Fruit fly (Drosophila melanogaster) whole organism, embryonic: ENCODE results near the gene LysRS.
A peak's percentile ranks its signal among the peaks of the same experiment; 100 is the strongest.

ENCODE experiments used
- CG10654 ChIP-seq: fragments of 200-800 bp; sonication (Bioruptor generic); optimal IDR thresholded peaks from 2 replicates; lab custom pipeline; 2016; ENCODE audit warnings: missing biosample characterization, missing genetic modification characterization
- CG10959 ChIP-seq: fragments of 200-800 bp; sonication (Bioruptor generic); IDR thresholded peaks from 2 replicates; pipeline ENCODE4 v1.3.6; 2022; ENCODE audit warnings: missing biosample characterization, missing genetic modification characterization
- CG13424 ChIP-seq: fragments of 200-800 bp; sonication (Bioruptor generic); optimal IDR thresholded peaks from 2 replicates; lab custom pipeline; 2019; ENCODE audit warnings: missing biosample characterization, mild to moderate bottlenecking, missing genetic modification characterization, moderate library complexity
- CG13775 ChIP-seq: fragments of 200-800 bp; sonication (Bioruptor generic); optimal IDR thresholded peaks from 3 replicates; lab custom pipeline; 2017; ENCODE audit warnings: missing biosample characterization, mild to moderate bottlenecking, missing genetic modification characterization
- CG13894 ChIP-seq: fragments of 200-800 bp; sonication (Bioruptor generic); optimal IDR thresholded peaks from 3 replicates; lab custom pipeline; 2018; ENCODE audit warnings: missing biosample characterization, mild to moderate bottlenecking, missing genetic modification characterization, moderate library complexity
- CG14710 ChIP-seq: fragments of 200-800 bp; sonication (Bioruptor generic); optimal IDR thresholded peaks from 3 replicates; lab custom pipeline; 2019; ENCODE audit warnings: missing biosample characterization, mild to moderate bottlenecking, missing genetic modification characterization, moderate library complexity
- CG15073 ChIP-seq: fragments of 200-800 bp; sonication (Bioruptor generic); optimal IDR thresholded peaks from 2 replicates; lab custom pipeline; 2016; ENCODE audit warnings: missing biosample characterization, missing genetic modification characterization
- CG1529 ChIP-seq: fragments of 200-800 bp; sonication (Bioruptor generic); optimal IDR thresholded peaks from 3 replicates; lab custom pipeline; 2018; ENCODE audit warnings: missing biosample characterization, missing genetic modification characterization
- CG15514 ChIP-seq: fragments of 200-800 bp; sonication (Bioruptor generic); optimal IDR thresholded peaks from 3 replicates; lab custom pipeline; 2017; ENCODE audit warnings: missing biosample characterization, missing genetic modification characterization, mild to moderate bottlenecking, moderate library complexity, missing genetic modification reagents
- CG18619 ChIP-seq: fragments of 200-800 bp; sonication (Bioruptor generic); optimal IDR thresholded peaks from 3 replicates; lab custom pipeline; 2017; ENCODE audit warnings: missing biosample characterization, mild to moderate bottlenecking, missing genetic modification characterization
- CG2129 ChIP-seq: fragments of 200-800 bp; sonication (Bioruptor generic); IDR thresholded peaks from 2 replicates; pipeline ENCODE4 v1.3.6; 2022; ENCODE audit warnings: missing biosample characterization, missing genetic modification characterization; ENCODE audit not compliant: partially characterized antibody
- CG2875 ChIP-seq: fragments of 200-800 bp; sonication (Bioruptor generic); optimal IDR thresholded peaks from 2 replicates; lab custom pipeline; 2017; ENCODE audit warnings: missing biosample characterization, mild to moderate bottlenecking, missing genetic modification characterization, missing genetic modification reagents
- CG30020 ChIP-seq: fragments of 200-800 bp; optimal IDR thresholded peaks from 2 replicates; lab custom pipeline; 2019; ENCODE audit warnings: missing biosample characterization, mild to moderate bottlenecking, missing genetic modification characterization, moderate library complexity
- CG30403 ChIP-seq: fragments of 200-800 bp; sonication (Bioruptor generic); optimal IDR thresholded peaks from 3 replicates; lab custom pipeline; 2016; ENCODE audit warnings: missing biosample characterization, missing genetic modification characterization
- CG43689 ChIP-seq: fragments of 200-800 bp; sonication (Bioruptor generic); IDR thresholded peaks from 2 replicates; pipeline ENCODE4 v1.3.6; 2022; ENCODE audit warnings: missing biosample characterization, missing genetic modification characterization
- CG4617 ChIP-seq: fragments of 200-800 bp; sonication (Bioruptor generic); optimal IDR thresholded peaks from 3 replicates; lab custom pipeline; 2016; ENCODE audit warnings: missing biosample characterization, missing genetic modification characterization, borderline replicate concordance
- CG8359 ChIP-seq: fragments of 200-800 bp; sonication (Bioruptor generic); optimal IDR thresholded peaks from 2 replicates; lab custom pipeline; 2017; ENCODE audit warnings: missing biosample characterization, mild to moderate bottlenecking, missing genetic modification characterization, borderline replicate concordance
- CG9437 ChIP-seq: fragments of 200-800 bp; sonication (Bioruptor generic); optimal IDR thresholded peaks from 2 replicates; lab custom pipeline; 2018; ENCODE audit warnings: missing biosample characterization, mild to moderate bottlenecking, missing genetic modification characterization
- CG9817 ChIP-seq: fragments of 200-800 bp; sonication (Bioruptor generic); optimal IDR thresholded peaks from 2 replicates; lab custom pipeline; 2018; ENCODE audit warnings: missing biosample characterization, mild to moderate bottlenecking, missing genetic modification characterization, moderate library complexity
- CG9932 ChIP-seq: fragments of 200-800 bp; sonication (Bioruptor generic); IDR thresholded peaks from 2 replicates; pipeline ENCODE4 v1.3.6; 2022; ENCODE audit warnings: missing biosample characterization, missing genetic modification characterization
- CHES-1-like ChIP-seq: fragments of 200-800 bp; sonication (Bioruptor generic); optimal IDR thresholded peaks from 2 replicates; lab custom pipeline; 2016; ENCODE audit warnings: missing biosample characterization, missing genetic modification characterization
- Dbx ChIP-seq: fragments of 200-800 bp; sonication (Bioruptor generic); IDR thresholded peaks from 3 replicates; pipeline ENCODE4 v1.3.6; 2022; ENCODE audit warnings: missing biosample characterization, missing genetic modification characterization
- Dip3 ChIP-seq: fragments of 200-800 bp; sonication (Bioruptor generic); optimal IDR thresholded peaks from 3 replicates; lab custom pipeline; 2016; ENCODE audit warnings: missing biosample characterization, missing genetic modification characterization
- Dp ChIP-seq: fragments of 200-800 bp; sonication (Bioruptor generic); optimal IDR thresholded peaks from 2 replicates; lab custom pipeline; 2018; ENCODE audit warnings: missing biosample characterization, mild to moderate bottlenecking, missing genetic modification characterization, moderate library complexity
- Fer2 ChIP-seq: fragments of 200-800 bp; sonication (Bioruptor generic); optimal IDR thresholded peaks from 2 replicates; lab custom pipeline; 2018; ENCODE audit warnings: missing biosample characterization, mild to moderate bottlenecking, missing genetic modification characterization, moderate library complexity
- Hr78 ChIP-seq, 2 experiments: fragments of 200-800 bp in 1 of 2; fragments of >200 bp in 1 of 2; sonication (Bioruptor generic) in 1 of 2; optimal IDR thresholded peaks; 2 replicates each; lab custom pipeline; 2017 to 2019; ENCODE audit warnings: missing biosample characterization in 2 of 2, missing genetic modification characterization in 2 of 2, mild to moderate bottlenecking in 1 of 2, moderate library complexity in 1 of 2
- Hsf ChIP-seq: fragments of 200-800 bp; sonication (Bioruptor generic); optimal IDR thresholded peaks from 3 replicates; lab custom pipeline; 2016; ENCODE audit warnings: missing biosample characterization, missing genetic modification characterization
- Lpt ChIP-seq: fragments of >200 bp; optimal IDR thresholded peaks from 2 replicates; lab custom pipeline; 2018; ENCODE audit warnings: missing biosample characterization, missing genetic modification characterization
- NK7.1 ChIP-seq: fragments of 200-800 bp; sonication (Bioruptor generic); optimal IDR thresholded peaks from 3 replicates; lab custom pipeline; 2016; ENCODE audit warnings: missing biosample characterization, missing genetic modification characterization
- Neu2 ChIP-seq: fragments of 200-800 bp; sonication (Bioruptor generic); optimal IDR thresholded peaks from 3 replicates; lab custom pipeline; 2016; ENCODE audit warnings: missing biosample characterization, missing genetic modification characterization, borderline replicate concordance
- TFAM ChIP-seq: fragments of 200-800 bp; sonication (Bioruptor generic); optimal IDR thresholded peaks from 2 replicates; lab custom pipeline; 2017; ENCODE audit warnings: missing biosample characterization, missing genetic modification characterization, inconsistent platforms
- al ChIP-seq: fragments of 200-800 bp; sonication (Bioruptor generic); IDR thresholded peaks from 2 replicates; pipeline ENCODE4 v1.3.6; 2022; ENCODE audit warnings: missing biosample characterization, missing genetic modification characterization
- bsh ChIP-seq, 2 experiments: fragments of 200-800 bp; sonication (Bioruptor generic); optimal IDR thresholded peaks; 2 replicates each; lab custom pipeline; 2017 to 2018; ENCODE audit warnings: mild to moderate bottlenecking in 2 of 2, missing biosample characterization in 2 of 2, missing genetic modification characterization in 2 of 2, moderate library complexity in 1 of 2
- cg ChIP-seq: fragments of 200-800 bp; sonication (Bioruptor generic); optimal IDR thresholded peaks from 3 replicates; lab custom pipeline; 2019; ENCODE audit warnings: missing biosample characterization, mild to moderate bottlenecking, missing genetic modification characterization, moderate library complexity
- disco-r ChIP-seq: fragments of 200-800 bp; sonication (Bioruptor generic); optimal IDR thresholded peaks from 2 replicates; lab custom pipeline; 2016; ENCODE audit warnings: missing biosample characterization, missing genetic modification characterization
- grau ChIP-seq: fragments of 200-800 bp; optimal IDR thresholded peaks from 3 replicates; lab custom pipeline; 2019; ENCODE audit warnings: missing biosample characterization, mild to moderate bottlenecking, missing genetic modification characterization, moderate library complexity
- gsb-n ChIP-seq: fragments of 200-800 bp; sonication (Bioruptor generic); optimal IDR thresholded peaks from 3 replicates; lab custom pipeline; 2018; ENCODE audit warnings: missing biosample characterization, mild to moderate bottlenecking, missing genetic modification characterization
- jumu ChIP-seq: fragments of 200-800 bp; sonication (Bioruptor generic); optimal IDR thresholded peaks from 3 replicates; lab custom pipeline; 2016; ENCODE audit warnings: missing biosample characterization, missing genetic modification characterization
- lbe ChIP-seq: fragments of 200-800 bp; sonication (Bioruptor generic); optimal IDR thresholded peaks from 2 replicates; lab custom pipeline; 2016; ENCODE audit warnings: missing biosample characterization, mild to moderate bottlenecking, missing genetic modification characterization
- mam ChIP-seq: fragments of 200-800 bp; sonication (Bioruptor generic); optimal IDR thresholded peaks from 3 replicates; lab custom pipeline; 2016; ENCODE audit warnings: missing biosample characterization, missing genetic modification characterization
- onecut ChIP-seq: fragments of 200-800 bp; sonication (Bioruptor generic); IDR thresholded peaks from 2 replicates; pipeline ENCODE4 v1.3.6; 2022; ENCODE audit warnings: missing biosample characterization, missing genetic modification characterization
- p53 ChIP-seq: fragments of 200-800 bp; sonication (Bioruptor generic); optimal IDR thresholded peaks from 2 replicates; lab custom pipeline; 2016; ENCODE audit warnings: missing biosample characterization, missing genetic modification characterization
- pfk ChIP-seq: fragments of 200-800 bp; sonication (Bioruptor generic); optimal IDR thresholded peaks from 2 replicates; lab custom pipeline; 2018; ENCODE audit warnings: missing biosample characterization, mild to moderate bottlenecking, missing genetic modification characterization, moderate library complexity
- phol ChIP-seq: fragments of 200-800 bp; sonication (Bioruptor generic); optimal IDR thresholded peaks from 3 replicates; lab custom pipeline; 2018; ENCODE audit warnings: missing biosample characterization, mild to moderate bottlenecking, missing genetic modification characterization, moderate library complexity
- sim ChIP-seq: fragments of 200-800 bp; sonication (Bioruptor generic); IDR thresholded peaks from 2 replicates; pipeline ENCODE4 v1.3.6; 2022; ENCODE audit warnings: missing biosample characterization, missing genetic modification characterization
- slbo ChIP-seq: fragments of 200-800 bp; sonication (Bioruptor generic); IDR thresholded peaks from 2 replicates; pipeline ENCODE4 v1.3.6; 2022; ENCODE audit warnings: missing biosample characterization, missing genetic modification characterization
- sr ChIP-seq: fragments of 200-800 bp; sonication (Bioruptor generic); IDR thresholded peaks from 3 replicates; pipeline ENCODE4 v1.3.6; 2022; ENCODE audit warnings: missing biosample characterization, missing genetic modification characterization
- sug ChIP-seq: fragments of 200-800 bp; optimal IDR thresholded peaks from 2 replicates; lab custom pipeline; 2019; ENCODE audit warnings: missing biosample characterization, mild to moderate bottlenecking, missing genetic modification characterization, moderate library complexity
- tin ChIP-seq: fragments of 200-800 bp; sonication (Bioruptor generic); optimal IDR thresholded peaks from 3 replicates; lab custom pipeline; 2016; ENCODE audit warnings: missing biosample characterization, missing genetic modification characterization
- zen ChIP-seq: fragments of 200-800 bp; sonication (Bioruptor generic); optimal IDR thresholded peaks from 3 replicates; lab custom pipeline; 2018; ENCODE audit warnings: missing biosample characterization, mild to moderate bottlenecking, missing genetic modification characterization, moderate library complexity

LysRS gene

dm6 chrX:9646022-9646421 lies 37.3 kb upstream of the LysRS start (continued):
- TF ChIP-seq Hr78 (GFP tag; optimal IDR thresholded peaks at IDR 0.05; lab: Kevin White, UChicago) (peak in 1 of 2 experiments; percentile 90), CG30403 (GFP tag; lab: Kevin White, UChicago) (peak; percentile 97), Lpt (GFP tag; lab: Kevin White, UChicago) (no peak), Dip3 (GFP tag; lab: Kevin White, UChicago) (peak; percentile 96), bsh (GFP tag; optimal IDR thresholded peaks at IDR 0.05; lab: Kevin White, UChicago) (peak; percentile 92 to 98), tin (GFP tag; lab: Kevin White, UChicago) (peak; percentile 98), CG13894 (peak; percentile 83), phol (tag; lab: Kevin White, UChicago) (peak; percentile 94), CG2875 (GFP tag; lab: Kevin White, UChicago) (peak; percentile 96), TFAM (GFP tag; lab: Kevin White, UChicago) (peak; percentile 82), onecut (peak; percentile 95), Dbx (GFP tag; lab: Robert Waterston, UW) (peak; percentile 94), CG30020 (tag; lab: Kevin White, UChicago) (peak; percentile 66), CG9817 (tag; lab: Kevin White, UChicago) (peak; percentile 94), CHES-1-like (peak; percentile 97), zen (tag; lab: Kevin White, UChicago) (peak; percentile 90), CG9437 (GFP tag; lab: Kevin White, UChicago) (peak; percentile 85), CG2129 (GFP tag; lab: Robert Waterston, UW) (no peak), CG43689 (GFP tag; lab: Robert Waterston, UW) (peak; percentile 96), gsb-n (peak; percentile 93), CG14710 (peak; percentile 92), CG8359 (GFP tag; lab: Kevin White, UChicago) (peak; percentile 86), CG15073 (GFP tag; lab: Kevin White, UChicago) (peak; percentile 82), p53 (GFP tag; lab: Kevin White, UChicago) (peak; percentile 85), grau (tag; lab: Kevin White, UChicago) (peak; percentile 94), sr (GFP tag; lab: Robert Waterston, UW) (peak; percentile 91), Neu2 (peak; percentile 81), CG13775 (peak; percentile 92), NK7.1 (GFP tag; lab: Kevin White, UChicago) (peak; percentile 95), CG1529 (peak; percentile 96), pfk (GFP tag; lab: Kevin White, UChicago) (no peak), cg (GFP tag; lab: Kevin White, UChicago) (no peak), CG18619 (peak; percentile 94), CG15514 (peak; percentile 91), CG4617 (GFP tag; lab: Kevin White, UChicago) (peak; percentile 92), mam (GFP tag; lab: Kevin White, UChicago) (peak; percentile 96), lbe (GFP tag; lab: Kevin White, UChicago) (peak; percentile 98), CG13424 (tag; lab: Kevin White, UChicago) (peak; percentile 98), CG10654 (GFP tag; lab: Kevin White, UChicago) (peak; percentile 95), slbo (GFP tag; lab: Robert Waterston, UW) (peak; percentile 97), sug (peak; percentile 92), al (GFP tag; lab: Robert Waterston, UW) (peak; percentile 89), Dp (peak; percentile 17), CG10959 (GFP tag; lab: Robert Waterston, UW) (peak; percentile 94), disco-r (GFP tag; lab: Kevin White, UChicago) (peak; percentile 93), sim (GFP tag; lab: Robert Waterston, UW) (peak; percentile 95), CG9932 (peak; percentile 89), jumu (peak; percentile 98), Fer2 (tag; lab: Kevin White, UChicago) (peak; percentile 86), Hsf (GFP tag; lab: Kevin White, UChicago) (peak; percentile 97)
